Worm (Caenorhabditis elegans) whole organism, young adult: ENCODE results near the gene acs-15.

Experiments used
- F23B12.7 ChIP-seq: sonication (generic microtip); optimal IDR thresholded peaks from 2 replicates; lab custom pipeline; 2017; ENCODE audit warnings: missing genetic modification characterization, mild to moderate bottlenecking, missing compliant biosample characterization, antibody characterized with exemption, moderate library complexity; ENCODE audit not compliant: insufficient read depth
- Y67H2A.10 ChIP-seq: fragments of 200-800 bp; sonication (Bioruptor generic); conservative IDR thresholded peaks from 2 replicates; pipeline ENCODE4 v1.3.6; 2022; ENCODE audit warnings: missing genetic modification reagents, missing genetic modification characterization, missing compliant biosample characterization
- him-1 ChIP-seq: sonication (generic microtip); optimal IDR thresholded peaks from 2 replicates; lab custom pipeline; 2016; ENCODE audit warnings: missing genotype, missing genetic modification reagents, missing genetic modification characterization, missing compliant biosample characterization
- let-526 ChIP-seq: fragments of 200-800 bp; sonication (Bioruptor generic); IDR thresholded peaks from 2 replicates; pipeline ENCODE4 v1.3.6; 2022; ENCODE audit warnings: missing genetic modification reagents, missing genetic modification characterization, missing compliant biosample characterization
- lin-35 ChIP-seq, 3 experiments: fragments of 150-350 bp in 2 of 3; sonication (generic microtip) in 1 of 3; optimal IDR thresholded peaks; 2 replicates each; lab custom pipeline; 2014 to 2018; ENCODE audit warnings: missing biosample characterization in 3 of 3, missing genetic modification characterization in 3 of 3, missing genetic modification reagents in 3 of 3
- lin-54 ChIP-seq: fragments of 200-800 bp; sonication (Bioruptor generic); optimal IDR thresholded peaks from 2 replicates; lab custom pipeline; 2018; ENCODE audit warnings: mild to moderate bottlenecking, missing genetic modification characterization, missing compliant biosample characterization
- nhr-90 ChIP-seq: sonication (generic microtip); optimal IDR thresholded peaks from 2 replicates; lab custom pipeline; 2016; ENCODE audit warnings: missing genotype, mild to moderate bottlenecking, missing genetic modification characterization, missing compliant biosample characterization
- snpc-1.3 ChIP-seq: sonication (generic microtip); optimal IDR thresholded peaks from 2 replicates; lab custom pipeline; 2017; ENCODE audit warnings: missing genetic modification characterization, mild to moderate bottlenecking, missing compliant biosample characterization, antibody characterized with exemption, moderate library complexity, missing genotype, missing genetic modification reagents; ENCODE audit not compliant: insufficient read depth
- unc-130 ChIP-seq: sonication (generic microtip); optimal IDR thresholded peaks from 2 replicates; lab custom pipeline; 2016; ENCODE audit warnings: missing genetic modification reagents, missing genetic modification characterization, missing compliant biosample characterization
- ztf-28 ChIP-seq: fragments of 200-800 bp; sonication (Bioruptor generic); IDR thresholded peaks from 2 replicates; pipeline ENCODE4 v1.3.6; 2022; ENCODE audit warnings: missing genetic modification reagents, missing genetic modification characterization, missing compliant biosample characterization

ce11 chrII:915780-916179, 17.0 kb upstream of the acs-15 start, which contains the start of gene fbxc-29:
- TF ChIP-seq ztf-28 (GFP tag; lab: Robert Waterston, UW): no peak
- TF ChIP-seq nhr-90: no peak
- TF ChIP-seq lin-35 (GFP tag; optimal IDR thresholded peaks at IDR 0.05; lab: Kevin White, UChicago): no peak
- TF ChIP-seq F23B12.7 (tag; lab: Kevin White, UChicago): no peak
- no peak for TF ChIP-seq unc-130 (GFP tag; lab: Kevin White, UChicago)
- TF ChIP-seq let-526: no peak
- TF ChIP-seq him-1: no peak
- no peak for TF ChIP-seq lin-54 (GFP tag; lab: Kevin White, UChicago)
- TF ChIP-seq Y67H2A.10 (GFP tag; lab: Robert Waterston, UW): no peak
- TF ChIP-seq snpc-1.3: no peak
